Worm (Caenorhabditis elegans): ENCODE data around the gene adah-1.

DNA sequence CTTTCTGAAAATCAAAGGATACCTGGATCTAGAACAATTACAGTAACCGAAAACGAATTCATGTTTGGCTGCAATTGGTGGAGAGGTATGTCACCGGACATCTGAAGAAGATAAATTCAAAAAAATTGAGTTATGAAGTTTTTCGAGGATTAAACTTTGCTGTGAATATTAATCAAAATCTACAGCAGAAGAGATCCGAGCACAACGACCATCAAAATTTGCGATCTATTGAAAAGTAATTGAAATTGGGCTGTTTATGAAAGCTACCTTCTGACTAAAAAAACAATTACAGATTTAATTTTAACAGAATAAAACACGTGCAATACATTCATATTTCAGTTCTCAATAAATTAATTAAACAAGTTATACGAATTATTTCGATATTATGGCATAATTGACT lies 8.4 kb downstream of the adah-1 start, which contains the start of gene C06G3.8:
- no peak for TF ChIP-seq ama-1 (optimal IDR thresholded peaks at IDR 0.05)
- no peak for TF ChIP-seq ets-7 (tag; optimal IDR thresholded peaks at IDR 0.05)
- no peak for TF ChIP-seq tra-4 (tag; optimal IDR thresholded peaks at IDR 0.05)
- no peak for TF ChIP-seq tbx-11 (GFP tag; IDR thresholded peaks at IDR 0.05)
- no peak for TF ChIP-seq hmbx-1 (tag; optimal IDR thresholded peaks at IDR 0.05)
- TF ChIP-seq ceh-36 (tag; optimal IDR thresholded peaks at IDR 0.05): no peak

Measured in whole organism, early embryonic.